Fruit fly (Drosophila melanogaster) whole organism, prepupa: ENCODE results near the gene RhoGEF64C.

Experiments
- Blimp-1 ChIP-seq: fragments of 200-800 bp; sonication (Bioruptor generic); optimal IDR thresholded peaks from 3 replicates; lab custom pipeline; 2017; ENCODE audit warnings: missing biosample characterization, missing genetic modification characterization, mild to moderate bottlenecking, moderate library complexity, missing genetic modification reagents
- CG10669 ChIP-seq: fragments of 200-800 bp; sonication (Bioruptor generic); optimal IDR thresholded peaks from 3 replicates; lab custom pipeline; 2018; ENCODE audit warnings: missing biosample characterization, mild to moderate bottlenecking, missing genetic modification characterization, moderate library complexity
- CG11294 ChIP-seq: fragments of 200-800 bp; sonication (Bioruptor generic); IDR thresholded peaks from 2 replicates; pipeline ENCODE4 v1.3.6; 2022; ENCODE audit warnings: missing biosample characterization, missing genetic modification characterization
- CG11762 ChIP-seq: fragments of 200-800 bp; sonication (Bioruptor generic); optimal IDR thresholded peaks from 3 replicates; lab custom pipeline; 2016; ENCODE audit warnings: missing biosample characterization, missing genetic modification characterization; ENCODE audit not compliant: insufficient read depth
- CG11902 ChIP-seq: fragments of 200-800 bp; sonication (Bioruptor generic); optimal IDR thresholded peaks from 3 replicates; lab custom pipeline; 2016; ENCODE audit warnings: missing biosample characterization, missing genetic modification characterization
- CG15336 ChIP-seq: fragments of 200-800 bp; sonication (Bioruptor generic); IDR thresholded peaks from 2 replicates; pipeline ENCODE4 v1.3.6; 2022; ENCODE audit warnings: missing biosample characterization, missing genetic modification characterization
- CG16779 ChIP-seq: fragments of 200-800 bp; sonication (Bioruptor generic); optimal IDR thresholded peaks from 3 replicates; lab custom pipeline; 2017; ENCODE audit warnings: missing biosample characterization, mild to moderate bottlenecking, missing genetic modification characterization
- CG3032 ChIP-seq: fragments of 200-800 bp; optimal IDR thresholded peaks from 2 replicates; lab custom pipeline; 2019; ENCODE audit warnings: missing biosample characterization, mild to moderate bottlenecking, missing genetic modification characterization, moderate library complexity
- CG32006 ChIP-seq: fragments of 200-800 bp; sonication (Bioruptor generic); optimal IDR thresholded peaks from 3 replicates; lab custom pipeline; 2017; ENCODE audit warnings: missing biosample characterization, mild to moderate bottlenecking, missing genetic modification characterization
- CG3919 ChIP-seq: fragments of 200-800 bp; sonication (Bioruptor generic); optimal IDR thresholded peaks from 3 replicates; lab custom pipeline; 2016; ENCODE audit warnings: missing biosample characterization, missing genetic modification characterization
- CG6276 ChIP-seq: fragments of 200-800 bp; sonication (Bioruptor generic); optimal IDR thresholded peaks from 2 replicates; lab custom pipeline; 2017; ENCODE audit warnings: missing biosample characterization, mild to moderate bottlenecking, missing genetic modification characterization
- CG6808 ChIP-seq: fragments of 200-800 bp; sonication (Bioruptor generic); optimal IDR thresholded peaks from 3 replicates; lab custom pipeline; 2017; ENCODE audit warnings: missing biosample characterization, missing genetic modification characterization, mild to moderate bottlenecking, moderate library complexity, missing genetic modification reagents
- CG6854 ChIP-seq: fragments of 200-800 bp; sonication (Bioruptor generic); optimal IDR thresholded peaks from 2 replicates; lab custom pipeline; 2017; ENCODE audit warnings: missing biosample characterization, mild to moderate bottlenecking, missing genetic modification characterization
- CG8632 ChIP-seq: fragments of 200-800 bp; sonication (Bioruptor generic); optimal IDR thresholded peaks from 3 replicates; lab custom pipeline; 2016; ENCODE audit warnings: missing biosample characterization, missing genetic modification characterization
- CG9139 ChIP-seq: fragments of 200-800 bp; sonication (Bioruptor generic); optimal IDR thresholded peaks from 3 replicates; lab custom pipeline; 2017; ENCODE audit warnings: missing biosample characterization, mild to moderate bottlenecking, missing genetic modification characterization
- Eip78C ChIP-seq: fragments of 200-800 bp; sonication (Bioruptor generic); peaks from one replicate; lab custom pipeline; 2016; ENCODE audit warnings: missing biosample characterization, missing genetic modification characterization
- Ets21C ChIP-seq: fragments of 200-800 bp; sonication (Bioruptor generic); optimal IDR thresholded peaks from 3 replicates; lab custom pipeline; 2016; ENCODE audit warnings: missing biosample characterization, missing genetic modification characterization
- Hr38 ChIP-seq: sonication (Bioruptor generic); optimal IDR thresholded peaks from 2 replicates; lab custom pipeline; 2016; ENCODE audit warnings: missing biosample characterization, missing genetic modification characterization
- Hr39 ChIP-seq: fragments of 200-800 bp; sonication (Bioruptor generic); optimal IDR thresholded peaks from 2 replicates; lab custom pipeline; 2016; ENCODE audit warnings: missing biosample characterization, missing genetic modification characterization
- Hr4 ChIP-seq: fragments of 200-800 bp; sonication (Bioruptor generic); optimal IDR thresholded peaks from 3 replicates; lab custom pipeline; 2016; ENCODE audit warnings: missing biosample characterization, missing genetic modification characterization
- Met ChIP-seq: fragments of 200-800 bp; sonication (Bioruptor generic); optimal IDR thresholded peaks from 3 replicates; lab custom pipeline; 2016; ENCODE audit warnings: missing biosample characterization, missing genetic modification characterization
- OdsH ChIP-seq: fragments of 200-800 bp; sonication (Bioruptor generic); optimal IDR thresholded peaks from 3 replicates; lab custom pipeline; 2016; ENCODE audit warnings: missing biosample characterization, missing genetic modification characterization
- Smox ChIP-seq: fragments of 200-800 bp; sonication (Bioruptor generic); optimal IDR thresholded peaks from 3 replicates; lab custom pipeline; 2016; ENCODE audit warnings: missing biosample characterization, missing genetic modification characterization
- Sox102F ChIP-seq: fragments of 200-800 bp; sonication (Bioruptor generic); optimal IDR thresholded peaks from 2 replicates; lab custom pipeline; 2016; ENCODE audit warnings: missing biosample characterization, mild to moderate bottlenecking, missing genetic modification characterization
- Sox14 ChIP-seq: fragments of 200-800 bp; sonication (Bioruptor generic); optimal IDR thresholded peaks from 3 replicates; lab custom pipeline; 2016; ENCODE audit warnings: missing biosample characterization, missing genetic modification characterization
- cyc ChIP-seq: fragments of 200-800 bp; sonication (Bioruptor generic); optimal IDR thresholded peaks from 3 replicates; lab custom pipeline; 2016; ENCODE audit warnings: missing biosample characterization, missing genetic modification characterization
- dac ChIP-seq: fragments of 200-800 bp; sonication (Bioruptor generic); optimal IDR thresholded peaks from 2 replicates; lab custom pipeline; 2017; ENCODE audit warnings: missing biosample characterization, mild to moderate bottlenecking, missing genetic modification characterization
- eg ChIP-seq: fragments of 200-800 bp; sonication (Bioruptor generic); IDR thresholded peaks from 3 replicates; pipeline ENCODE4 v1.3.6; 2022; ENCODE audit warnings: missing biosample characterization, missing genetic modification characterization
- esn ChIP-seq: fragments of 200-800 bp; sonication (Bioruptor generic); optimal IDR thresholded peaks from 2 replicates; lab custom pipeline; 2016; ENCODE audit warnings: missing biosample characterization, mild to moderate bottlenecking, missing genetic modification characterization, moderate library complexity
- fd59A ChIP-seq: fragments of 200-800 bp; sonication (Bioruptor generic); optimal IDR thresholded peaks from 2 replicates; lab custom pipeline; 2017; ENCODE audit warnings: missing biosample characterization, mild to moderate bottlenecking, missing genetic modification characterization, missing genetic modification reagents
- lz ChIP-seq: fragments of 200-800 bp; sonication (Bioruptor generic); optimal IDR thresholded peaks from 3 replicates; lab custom pipeline; 2016; ENCODE audit warnings: missing biosample characterization, missing genetic modification characterization
- net ChIP-seq: fragments of 200-800 bp; sonication (Bioruptor generic); optimal IDR thresholded peaks from 3 replicates; lab custom pipeline; 2016; ENCODE audit warnings: missing biosample characterization, missing genetic modification characterization
- pdm3 ChIP-seq: fragments of 200-800 bp; sonication (Bioruptor generic); optimal IDR thresholded peaks from 3 replicates; lab custom pipeline; 2016; ENCODE audit warnings: missing biosample characterization, missing genetic modification characterization
- salr ChIP-seq, 2 experiments: fragments of 200-800 bp; sonication (Bioruptor generic); optimal IDR thresholded peaks; 3 replicates each; lab custom pipeline; 2016 to 2018; ENCODE audit warnings: missing biosample characterization in 2 of 2, missing genetic modification characterization in 2 of 2, mild to moderate bottlenecking in 1 of 2
- ss ChIP-seq, 2 experiments: fragments of 200-800 bp; sonication (Bioruptor generic); optimal IDR thresholded peaks; 2 replicates in 1 of 2; 3 replicates in 1 of 2; lab custom pipeline; 2017 to 2018; ENCODE audit warnings: mild to moderate bottlenecking in 2 of 2, missing biosample characterization in 2 of 2, missing genetic modification characterization in 2 of 2, moderate library complexity in 1 of 2
- svp ChIP-seq: fragments of 200-800 bp; sonication (Bioruptor generic); peaks from one replicate; lab custom pipeline; 2016; ENCODE audit warnings: missing biosample characterization, missing genetic modification characterization
- topi ChIP-seq: fragments of 200-800 bp; sonication (Bioruptor generic); optimal IDR thresholded peaks from 3 replicates; lab custom pipeline; 2016; ENCODE audit warnings: missing biosample characterization, missing genetic modification characterization
- vri ChIP-seq: fragments of 200-800 bp; sonication (Bioruptor generic); optimal IDR thresholded peaks from 3 replicates; lab custom pipeline; 2016; ENCODE audit warnings: missing biosample characterization, mild to moderate bottlenecking, missing genetic modification characterization

RhoGEF64C gene

dm6 chr3L:4836353-4836752 is 143.8 kb downstream of the RhoGEF64C start (continued):
- TF ChIP-seq CG9139 = peak; percentile 61
- peak; percentile 83 for TF ChIP-seq Sox14 (GFP tag; lab: Kevin White, UChicago)
- TF ChIP-seq CG32006 (GFP tag; lab: Kevin White, UChicago) = peak; percentile 75
- peak; percentile 42 for TF ChIP-seq Smox (GFP tag; lab: Kevin White, UChicago)
- peak; percentile 72 for TF ChIP-seq eg (GFP tag; lab: Robert Waterston, UW)
- peak; percentile 7 for TF ChIP-seq dac (GFP tag; lab: Kevin White, UChicago)
- TF ChIP-seq cyc (GFP tag; lab: Kevin White, UChicago) = peak; percentile 57
- TF ChIP-seq Hr38 (GFP tag; lab: Kevin White, UChicago) = no peak
- peak; percentile 55 for TF ChIP-seq CG6276 (GFP tag; lab: Kevin White, UChicago)
- TF ChIP-seq fd59A (GFP tag; lab: Kevin White, UChicago) = peak; percentile 74
- peak; percentile 72 for TF ChIP-seq CG8632 (GFP tag; lab: Kevin White, UChicago)
- TF ChIP-seq CG11294 = peak; percentile 17; the same call in 1 of the 2 replicates
- peak; percentile 83 for TF ChIP-seq CG10669 (GFP tag; lab: Kevin White, UChicago)
- TF ChIP-seq CG11902 (GFP tag; lab: Kevin White, UChicago) = peak; percentile 55
- TF ChIP-seq CG6808 (GFP tag; lab: Kevin White, UChicago) = peak; percentile 82
- TF ChIP-seq Ets21C (GFP tag; lab: Kevin White, UChicago) = peak; percentile 23

dm6 chr3L:4840039-4840939 is 147.7 kb downstream of the RhoGEF64C start, which contains the start of gene CG13707:
Gene CG13707, minus strand, starts transcription at chr3L:4840108.
- TF ChIP-seq fd59A (GFP tag; lab: Kevin White, UChicago) (no peak), Met (no peak), CG3919 (GFP tag; lab: Kevin White, UChicago) (peak; percentile 4), CG16779 (tag; lab: Kevin White, UChicago) (no peak), svp (peak; percentile 58), topi (no peak), eg (GFP tag; lab: Robert Waterston, UW) (peak; percentile 32; the same call in 1 of the 3 replicates), CG6854 (GFP tag; lab: Kevin White, UChicago) (peak; percentile 18), Eip78C (peak; percentile 56), ss (GFP tag; optimal IDR thresholded peaks at IDR 0.05; lab: Kevin White, UChicago) (peak in 1 of 2 experiments; percentile 4)

dm6 chr3L:4842710-4843109 is 150.1 kb downstream of the RhoGEF64C start:
- TF ChIP-seq CG15336 (GFP tag; lab: Robert Waterston, UW) (no peak), esn (GFP tag; lab: Kevin White, UChicago) (no peak), pdm3 (GFP tag; lab: Kevin White, UChicago) (no peak), CG3032 (no peak), lz (GFP tag; lab: Kevin White, UChicago) (no peak), CG6854 (GFP tag; lab: Kevin White, UChicago) (no peak), topi (no peak), Blimp-1 (no peak), CG11294 (no peak), Hr38 (GFP tag; lab: Kevin White, UChicago) (no peak), CG8632 (GFP tag; lab: Kevin White, UChicago) (no peak), Eip78C (no peak), vri (GFP tag; lab: Kevin White, UChicago) (no peak), Hr39 (no peak), Sox102F (GFP tag; lab: Kevin White, UChicago) (no peak), cyc (GFP tag; lab: Kevin White, UChicago) (no peak), CG32006 (GFP tag; lab: Kevin White, UChicago) (no peak)

- TF ChIP-seq vri (GFP tag; lab: Kevin White, UChicago) = no peak
- TF ChIP-seq salr (GFP tag; optimal IDR thresholded peaks at IDR 0.05; lab: Kevin White, UChicago) = no peak
- TF ChIP-seq CG15336 (GFP tag; lab: Robert Waterston, UW) = no peak
- TF ChIP-seq cyc (GFP tag; lab: Kevin White, UChicago) = no peak
- TF ChIP-seq Met = no peak
- TF ChIP-seq CG11762 (GFP tag; lab: Kevin White, UChicago) = no peak
- no peak for TF ChIP-seq Sox102F (GFP tag; lab: Kevin White, UChicago)
- no peak for TF ChIP-seq Hr4 (GFP tag; lab: Kevin White, UChicago)
- TF ChIP-seq OdsH (GFP tag; lab: Kevin White, UChicago) = no peak
- TF ChIP-seq net = no peak
- no peak for TF ChIP-seq Hr39
Observed at dm6 chr3L:4843428-4843827, 150.8 kb downstream of the RhoGEF64C start.
